Worm (Caenorhabditis elegans) whole organism, L1 larva: Measurements from ENCODE around the gene F14F7.4.

Experiments used
- alr-1 ChIP-seq: fragments of 200-800 bp; sonication (Bioruptor generic); optimal IDR thresholded peaks from 2 replicates; lab custom pipeline; 2018; ENCODE audit warnings: borderline replicate concordance, mild to moderate bottlenecking, missing genetic modification characterization, missing compliant biosample characterization
- aly-2 ChIP-seq: fragments of 150-350 bp; optimal IDR thresholded peaks from 2 replicates; lab custom pipeline; 2014; ENCODE audit warnings: missing biosample characterization, missing genetic modification characterization
- ama-1 ChIP-seq: fragments of 150-350 bp; optimal IDR thresholded peaks from 2 replicates; lab custom pipeline; 2014
- elt-2 ChIP-seq: sonication (generic microtip); optimal IDR thresholded peaks from 2 replicates; lab custom pipeline; 2016; ENCODE audit warnings: missing genetic modification characterization, mild to moderate bottlenecking, inconsistent platforms, missing compliant biosample characterization, missing genetic modification reagents
- elt-3 ChIP-seq, 6 experiments: fragments of 150-350 bp in 1 of 6; sonication (generic microtip); optimal IDR thresholded peaks; 2 replicates each; lab custom pipeline; 2017 to 2018; ENCODE audit warnings: missing biosample characterization in 6 of 6, missing genetic modification characterization in 6 of 6, inconsistent platforms in 1 of 6
- hlh-17 ChIP-seq: fragments of 200-800 bp; sonication (Bioruptor generic); optimal IDR thresholded peaks from 2 replicates; lab custom pipeline; 2018; ENCODE audit warnings: missing genetic modification characterization, mild to moderate bottlenecking, missing compliant biosample characterization, moderate library complexity, borderline replicate concordance
- jun-1 ChIP-seq: fragments of 150-350 bp; optimal IDR thresholded peaks from 2 replicates; lab custom pipeline; 2014; ENCODE audit warnings: missing biosample characterization, missing genetic modification reagents, missing genetic modification characterization
- nhr-77 ChIP-seq: fragments of 150-350 bp; optimal IDR thresholded peaks from 2 replicates; lab custom pipeline; 2014; ENCODE audit warnings: missing biosample characterization, missing genetic modification characterization
- rnt-1 ChIP-seq: sonication (generic microtip); optimal IDR thresholded peaks from 2 replicates; lab custom pipeline; 2016; ENCODE audit warnings: mild to moderate bottlenecking, missing genetic modification characterization, moderate library complexity, missing compliant biosample characterization
- sox-4 ChIP-seq: sonication (generic microtip); optimal IDR thresholded peaks from 2 replicates; lab custom pipeline; 2016; ENCODE audit warnings: missing genetic modification characterization, missing compliant biosample characterization
- unc-62 ChIP-seq: fragments of 150-350 bp; optimal IDR thresholded peaks from 2 replicates; lab custom pipeline; 2014; ENCODE audit warnings: missing biosample characterization, missing genetic modification reagents, missing genetic modification characterization

DNA sequence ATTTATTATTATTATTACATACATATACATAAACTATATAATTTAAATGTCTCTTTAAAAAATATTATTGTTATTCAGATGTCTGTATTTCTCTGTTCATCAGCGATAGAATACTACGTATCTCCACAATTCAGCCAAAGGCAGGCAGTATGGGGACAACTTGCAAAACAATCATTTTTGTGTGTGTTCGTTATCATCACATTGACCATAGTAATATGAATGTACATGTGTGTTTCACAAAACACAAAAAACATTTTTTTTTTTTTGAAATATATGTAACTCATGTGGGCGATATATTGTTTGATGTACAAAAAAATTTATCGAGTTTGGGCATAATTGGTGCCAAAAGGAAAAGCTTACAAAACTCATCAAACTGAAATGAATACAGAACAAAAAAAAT lies 39.9 kb upstream of the F14F7.4 start:
- TF ChIP-seq unc-62 (no peak), nhr-77 (tag; lab: Kevin White, UChicago) (no peak), sox-4 (no peak), aly-2 (tag; lab: Kevin White, UChicago) (no peak), elt-3 (tag; optimal IDR thresholded peaks at IDR 0.05; lab: Kevin White, UChicago) (no peak), rnt-1 (tag; lab: Kevin White, UChicago) (no peak), elt-2 (tag; lab: Kevin White, UChicago) (no peak), jun-1 (tag; lab: Kevin White, UChicago) (no peak), ama-1 (no peak), alr-1 (no peak), hlh-17 (no peak)
